Worm (Caenorhabditis elegans): ENCODE data around the gene H39E23.3.

DNA sequence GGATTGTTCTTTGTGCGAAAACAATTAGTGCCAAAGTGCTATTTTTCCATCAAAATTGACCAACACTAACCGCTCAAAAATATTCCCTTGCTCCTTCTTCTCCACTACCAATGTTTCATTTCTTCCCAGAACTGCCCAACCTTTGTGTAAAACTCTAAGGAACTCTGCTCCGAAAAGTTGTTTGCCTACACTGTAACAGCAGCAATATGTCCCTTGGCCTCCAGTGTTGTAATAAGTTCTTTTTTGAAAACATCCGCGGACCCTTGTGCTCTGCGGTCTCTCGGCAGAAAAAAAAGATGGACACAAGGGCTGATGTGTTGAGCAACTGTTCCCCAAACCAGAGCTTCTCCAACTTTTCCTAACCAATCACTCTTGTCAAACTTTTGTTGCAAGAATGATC is 6.7 kb upstream of the H39E23.3 start, which contains the start of gene D1086.12:
- TF ChIP-seq him-1 (tag; optimal IDR thresholded peaks at IDR 0.05) (no peak), W03F9.2 (tag; optimal IDR thresholded peaks at IDR 0.05) (no peak), dao-5 (tag; optimal IDR thresholded peaks at IDR 0.05) (no peak)

Data from whole organism, L4/young adult.